Fruit fly (Drosophila melanogaster): ENCODE data around the gene CG6071.

Gene CG6071

dm6 chr3L:11689832-11690602 is 44.2 kb upstream of the CG6071 start (continued):
- TF ChIP-seq Rx (GFP tag; IDR thresholded peaks at IDR 0.05) (no peak), CG3281 (GFP tag; optimal IDR thresholded peaks at IDR 0.05) (peak; percentile 15), Sin3A (optimal IDR thresholded peaks at IDR 0.05) (no peak), grn (GFP tag; optimal IDR thresholded peaks at IDR 0.05) (peak; percentile 87), CG17186 (GFP tag; optimal IDR thresholded peaks at IDR 0.05) (no peak), sqz (GFP tag; optimal IDR thresholded peaks at IDR 0.05) (peak; percentile 33), CG15073 (GFP tag; optimal IDR thresholded peaks at IDR 0.05) (no peak), cato (GFP tag; optimal IDR thresholded peaks at IDR 0.05; ENCODE audit: borderline replicate concordance) (no peak), CG33557 (GFP tag; optimal IDR thresholded peaks at IDR 0.05) (no peak), CG10543 (GFP tag; optimal IDR thresholded peaks at IDR 0.05) (peak; percentile 19), CG11696 (GFP tag; IDR thresholded peaks at IDR 0.05) (no peak), bigmax (GFP tag; optimal IDR thresholded peaks at IDR 0.05) (no peak), CG12071 (GFP tag; optimal IDR thresholded peaks at IDR 0.05) (no peak), CG10366 (GFP tag; IDR thresholded peaks at IDR 0.05) (no peak), salm (tag; optimal IDR thresholded peaks at IDR 0.05) (no peak), CG9609 (GFP tag; optimal IDR thresholded peaks at IDR 0.05) (no peak), p53 (GFP tag; optimal IDR thresholded peaks at IDR 0.05) (no peak), cg (GFP tag; optimal IDR thresholded peaks at IDR 0.05) (no peak), NC2β (GFP tag; optimal IDR thresholded peaks at IDR 0.05) (no peak), ase (GFP tag; IDR thresholded peaks at IDR 0.05) (no peak), Vsx1 (GFP tag; optimal IDR thresholded peaks at IDR 0.05) (peak; percentile 84), Gsc (GFP tag; IDR thresholded peaks at IDR 0.05) (no peak), CG3838 (GFP tag; optimal IDR thresholded peaks at IDR 0.05) (no peak), CG1832 (GFP tag; optimal IDR thresholded peaks at IDR 0.05) (no peak), CG9437 (GFP tag; optimal IDR thresholded peaks at IDR 0.05) (no peak), lov (optimal IDR thresholded peaks at IDR 0.05) (no peak), lov (GFP tag; IDR thresholded peaks at IDR 0.05) (no peak), pan (optimal IDR thresholded peaks at IDR 0.05) (no peak), pan (GFP tag; optimal IDR thresholded peaks at IDR 0.05 in 1 of 2, IDR thresholded peaks at IDR 0.05 in 1 of 2) (no peak), ttk (GFP tag; IDR thresholded peaks at IDR 0.05) (no peak), da (GFP tag; optimal IDR thresholded peaks at IDR 0.05) (no peak), CG10274 (GFP tag; optimal IDR thresholded peaks at IDR 0.05) (no peak), Nf-YB (GFP tag; optimal IDR thresholded peaks at IDR 0.05) (peak; percentile 25), CG34376 (GFP tag; optimal IDR thresholded peaks at IDR 0.05) (peak; percentile 74), ATbp (GFP tag; optimal IDR thresholded peaks at IDR 0.05) (no peak), Oaz (GFP tag; IDR thresholded peaks at IDR 0.05) (no peak), gcm (GFP tag; optimal IDR thresholded peaks at IDR 0.05) (no peak), lab (GFP tag; optimal IDR thresholded peaks at IDR 0.05) (peak; percentile 28), mirr (GFP tag; optimal IDR thresholded peaks at IDR 0.05) (peak; percentile 93), pfk (GFP tag; optimal IDR thresholded peaks at IDR 0.05) (no peak), CG12769 (tag; optimal IDR thresholded peaks at IDR 0.05) (no peak), jigr1 (GFP tag; IDR thresholded peaks at IDR 0.05) (no peak), Opbp (GFP tag; IDR thresholded peaks at IDR 0.05; ENCODE audit: partially characterized antibody) (no peak), Nf-YC (tag; optimal IDR thresholded peaks at IDR 0.05) (peak; percentile 30), CG10462 (GFP tag; optimal IDR thresholded peaks at IDR 0.05) (no peak), sug (tag; optimal IDR thresholded peaks at IDR 0.05) (peak; percentile 41), hbn (GFP tag; IDR thresholded peaks at IDR 0.05; ENCODE audit: partially characterized antibody) (no peak), CG13296 (GFP tag; optimal IDR thresholded peaks at IDR 0.05) (peak; percentile 20), CG2199 (GFP tag; IDR thresholded peaks at IDR 0.05) (no peak), ind (GFP tag; optimal IDR thresholded peaks at IDR 0.05) (no peak)
